Fruit fly (Drosophila melanogaster): ENCODE results near the gene CG42354.

The CG42354 gene

dm6 chrX:16104738-16105426 lies at the start of gene CG42354, which contains the start of gene CG42353 (continued):
- TF ChIP-seq chm (GFP tag; IDR thresholded peaks at IDR 0.05) (peak; percentile 89), toy (GFP tag; IDR thresholded peaks at IDR 0.05) (peak; percentile 85), pfk (GFP tag; optimal IDR thresholded peaks at IDR 0.05) (peak; percentile 43), ase (GFP tag; IDR thresholded peaks at IDR 0.05) (peak; percentile 88), CG10959 (GFP tag; IDR thresholded peaks at IDR 0.05) (peak; percentile 93), hbn (GFP tag; IDR thresholded peaks at IDR 0.05; ENCODE audit: partially characterized antibody) (no peak), croc (GFP tag; conservative IDR thresholded peaks at IDR 0.05) (peak; percentile 96), org-1 (GFP tag; optimal IDR thresholded peaks at IDR 0.05) (peak; percentile 93), CG8944 (GFP tag; optimal IDR thresholded peaks at IDR 0.05) (peak; percentile 88), CG6791 (GFP tag; IDR thresholded peaks at IDR 0.05; ENCODE audit: partially characterized antibody) (0 out of 3 replicates have a peak, but pooled peaks have one; percentile 40), amos (GFP tag; IDR thresholded peaks at IDR 0.05; ENCODE audit: partially characterized antibody) (peak; percentile 48; the same call in 1 of the 2 replicates), Tbp (GFP tag; optimal IDR thresholded peaks at IDR 0.05) (no peak), CG15479 (GFP tag; optimal IDR thresholded peaks at IDR 0.05) (peak; percentile 54), Taf1 (GFP tag; IDR thresholded peaks at IDR 0.05) (peak; percentile 66), CG12219 (GFP tag; optimal IDR thresholded peaks at IDR 0.05) (peak; percentile 96), jing (GFP tag; optimal IDR thresholded peaks at IDR 0.05) (peak; percentile 94), fru (optimal IDR thresholded peaks at IDR 0.05) (no peak), vfl (GFP tag; optimal IDR thresholded peaks at IDR 0.05) (peak; percentile 90), HLH54F (GFP tag; optimal IDR thresholded peaks at IDR 0.05) (peak; percentile 95), CG14014 (GFP tag; IDR thresholded peaks at IDR 0.05) (peak; percentile 93), CG18262 (tag; optimal IDR thresholded peaks at IDR 0.05) (peak; percentile 98), fd102C (GFP tag; optimal IDR thresholded peaks at IDR 0.05) (peak; percentile 62), CoRest (tag; optimal IDR thresholded peaks at IDR 0.05) (peak; percentile 98), NC2α (GFP tag; optimal IDR thresholded peaks at IDR 0.05) (peak; percentile 88), Camta (GFP tag; optimal IDR thresholded peaks at IDR 0.05) (peak; percentile 54), sr (GFP tag; IDR thresholded peaks at IDR 0.05) (peak; percentile 25; the same call in 1 of the 3 replicates), CG17385 (GFP tag; optimal IDR thresholded peaks at IDR 0.05) (peak; percentile 92), CG4707 (GFP tag; optimal IDR thresholded peaks at IDR 0.05) (peak; percentile 83), CG4617 (GFP tag; optimal IDR thresholded peaks at IDR 0.05; ENCODE audit: borderline replicate concordance) (peak; percentile 87), CG16779 (GFP tag; IDR thresholded peaks at IDR 0.05) (0 out of 2 replicates have a peak, but pooled peaks have one; percentile 28), Sin3A (optimal IDR thresholded peaks at IDR 0.05) (no peak), stc (GFP tag; IDR thresholded peaks at IDR 0.05) (peak; percentile 95), CG30403 (GFP tag; optimal IDR thresholded peaks at IDR 0.05) (peak; percentile 98), Sry-δ (GFP tag; optimal IDR thresholded peaks at IDR 0.05) (peak; percentile 58), Nf-YA (GFP tag; IDR thresholded peaks at IDR 0.05) (peak; percentile 76), Dbx (GFP tag; IDR thresholded peaks at IDR 0.05) (peak; percentile 94), CG33557 (GFP tag; optimal IDR thresholded peaks at IDR 0.05) (peak; percentile 96), ap (GFP tag; IDR thresholded peaks at IDR 0.05) (peak; percentile 88), ac (GFP tag; optimal IDR thresholded peaks at IDR 0.05) (peak; percentile 91), CG10543 (GFP tag; optimal IDR thresholded peaks at IDR 0.05) (peak; percentile 93), CG7839 (tag; optimal IDR thresholded peaks at IDR 0.05) (peak; percentile 97), tup (GFP tag; optimal IDR thresholded peaks at IDR 0.05) (peak; percentile 92), CG17829 (tag; optimal IDR thresholded peaks at IDR 0.05) (peak; percentile 97), Awh (GFP tag; IDR thresholded peaks at IDR 0.05) (peak; percentile 90), Mes4 (GFP tag; optimal IDR thresholded peaks at IDR 0.05) (peak; percentile 90), CG7556 (GFP tag; optimal IDR thresholded peaks at IDR 0.05) (peak; percentile 97), btn (GFP tag; optimal IDR thresholded peaks at IDR 0.05) (peak; percentile 79), sug (tag; optimal IDR thresholded peaks at IDR 0.05) (peak; percentile 90), sens-2 (GFP tag; IDR thresholded peaks at IDR 0.05) (peak; percentile 89), CG7928 (GFP tag; optimal IDR thresholded peaks at IDR 0.05) (peak; percentile 69)
